Fruit fly (Drosophila melanogaster): ENCODE measurements around the gene CG14402.

Gene CG14402

dm6 chr2L:20852092-20852628 is 3.1 kb downstream of the CG14402 start, which contains the start of gene twit:
Gene twit, plus strand, starts transcription at chr2L:20852578.
- TF ChIP-seq woc (GFP tag; optimal IDR thresholded peaks at IDR 0.05) (no peak), CrebA (GFP tag; optimal IDR thresholded peaks at IDR 0.05; ENCODE audit: borderline replicate concordance) (no peak), Hr83 (GFP tag; optimal IDR thresholded peaks at IDR 0.05; ENCODE audit: poor library complexity, severe bottlenecking) (no peak), dsf (GFP tag; optimal IDR thresholded peaks at IDR 0.05; ENCODE audit: borderline replicate concordance) (no peak), Vsx2 (GFP tag; optimal IDR thresholded peaks at IDR 0.05; ENCODE audit: partially characterized antibody) (no peak), Jra (GFP tag; optimal IDR thresholded peaks at IDR 0.05) (no peak), Mio (GFP tag; optimal IDR thresholded peaks at IDR 0.05) (no peak)

- TF ChIP-seq Dfd (GFP tag; optimal IDR thresholded peaks at IDR 0.05) (no peak), Hr83 (GFP tag; optimal IDR thresholded peaks at IDR 0.05; ENCODE audit: poor library complexity, severe bottlenecking) (no peak), GATAd (GFP tag; optimal IDR thresholded peaks at IDR 0.05) (no peak), jim (GFP tag; optimal IDR thresholded peaks at IDR 0.05) (no peak), Rel (GFP tag; optimal IDR thresholded peaks at IDR 0.05) (no peak), Rel (tag; optimal IDR thresholded peaks at IDR 0.05) (no peak), tai (GFP tag; optimal IDR thresholded peaks at IDR 0.05) (no peak), woc (GFP tag; optimal IDR thresholded peaks at IDR 0.05) (no peak), CG9705 (GFP tag; optimal IDR thresholded peaks at IDR 0.05) (no peak), dl (GFP tag; optimal IDR thresholded peaks at IDR 0.05; ENCODE audit: insufficient read depth in 1 of 2, partially characterized antibody in 2 of 2) (no peak), Abd-B (GFP tag; optimal IDR thresholded peaks at IDR 0.05) (no peak), Jra (GFP tag; optimal IDR thresholded peaks at IDR 0.05) (no peak), fru (GFP tag; optimal IDR thresholded peaks at IDR 0.05) (no peak), foxo (GFP tag; optimal IDR thresholded peaks at IDR 0.05) (no peak), ey (GFP tag; optimal IDR thresholded peaks at IDR 0.05) (no peak), h (GFP tag; optimal IDR thresholded peaks at IDR 0.05) (no peak)
Observed at dm6 chr2L:20857791-20858190, 8.7 kb downstream of the CG14402 start, which contains the start of gene CG14400. Gene CG14400, minus strand, starts transcription at chr2L:20857891.

dm6 chr2L:20858371-20859340 is 9.6 kb downstream of the CG14402 start, which contains the start of gene bero:
Gene bero, plus strand, starts transcription at chr2L:20858695.
- TF ChIP-seq Jra (GFP tag; optimal IDR thresholded peaks at IDR 0.05), result no peak
- no peak for TF ChIP-seq CG32264 (GFP tag; optimal IDR thresholded peaks at IDR 0.05)
- TF ChIP-seq dsf (GFP tag; optimal IDR thresholded peaks at IDR 0.05; ENCODE audit: borderline replicate concordance), result no peak
- TF ChIP-seq Dfd (GFP tag; optimal IDR thresholded peaks at IDR 0.05), result no peak
- no peak for TF ChIP-seq Myc (optimal IDR thresholded peaks at IDR 0.05)
- no peak for TF ChIP-seq Mio (GFP tag; optimal IDR thresholded peaks at IDR 0.05)
- no peak for TF ChIP-seq usp (GFP tag; optimal IDR thresholded peaks at IDR 0.05)
- no peak for TF ChIP-seq N (GFP tag; optimal IDR thresholded peaks at IDR 0.05)
- TF ChIP-seq brk (GFP tag; optimal IDR thresholded peaks at IDR 0.05), result no peak
- TF ChIP-seq lola (GFP tag; optimal IDR thresholded peaks at IDR 0.05), result no peak
- no peak for TF ChIP-seq Dif (GFP tag; optimal IDR thresholded peaks at IDR 0.05; ENCODE audit: partially characterized antibody)
- TF ChIP-seq Sp1 (GFP tag; optimal IDR thresholded peaks at IDR 0.05), result no peak
- no peak for TF ChIP-seq sage (GFP tag; optimal IDR thresholded peaks at IDR 0.05)
- no peak for TF ChIP-seq rgr (GFP tag; optimal IDR thresholded peaks at IDR 0.05)
- TF ChIP-seq Rel (GFP tag; optimal IDR thresholded peaks at IDR 0.05), result no peak
- TF ChIP-seq Rel (tag; optimal IDR thresholded peaks at IDR 0.05), result no peak
- TF ChIP-seq sv (GFP tag; optimal IDR thresholded peaks at IDR 0.05), result no peak
- TF ChIP-seq Vsx2 (GFP tag; optimal IDR thresholded peaks at IDR 0.05; ENCODE audit: partially characterized antibody), result no peak

- TF ChIP-seq woc (GFP tag; optimal IDR thresholded peaks at IDR 0.05), result peak; percentile 95
- TF ChIP-seq Rel (GFP tag; optimal IDR thresholded peaks at IDR 0.05), result no peak
- peak; percentile 66 for TF ChIP-seq Rel (tag; optimal IDR thresholded peaks at IDR 0.05)
- peak; percentile 36 for TF ChIP-seq CG32264 (GFP tag; optimal IDR thresholded peaks at IDR 0.05)
- TF ChIP-seq Hr83 (GFP tag; optimal IDR thresholded peaks at IDR 0.05; ENCODE audit: poor library complexity, severe bottlenecking), result no peak
- peak; percentile 76 for TF ChIP-seq Sp1 (GFP tag; optimal IDR thresholded peaks at IDR 0.05)
- peak; percentile 68 for TF ChIP-seq psq (GFP tag; optimal IDR thresholded peaks at IDR 0.05)
- peak; percentile 90 for TF ChIP-seq h (GFP tag; optimal IDR thresholded peaks at IDR 0.05)
- TF ChIP-seq usp (GFP tag; optimal IDR thresholded peaks at IDR 0.05), result no peak
- peak; percentile 61 for TF ChIP-seq tai (GFP tag; optimal IDR thresholded peaks at IDR 0.05)
- TF ChIP-seq ey (GFP tag; optimal IDR thresholded peaks at IDR 0.05), result peak; percentile 83
- TF ChIP-seq foxo (GFP tag; optimal IDR thresholded peaks at IDR 0.05), result peak in 1 of 2 experiments; percentile 87
- no peak for TF ChIP-seq lola (GFP tag; optimal IDR thresholded peaks at IDR 0.05)
- no peak for TF ChIP-seq jim (GFP tag; optimal IDR thresholded peaks at IDR 0.05)
- peak; percentile 87 for TF ChIP-seq OdsH (GFP tag; optimal IDR thresholded peaks at IDR 0.05)
- no peak for TF ChIP-seq Vsx2 (GFP tag; optimal IDR thresholded peaks at IDR 0.05; ENCODE audit: partially characterized antibody)
- TF ChIP-seq N (GFP tag; optimal IDR thresholded peaks at IDR 0.05), result no peak
- TF ChIP-seq br (GFP tag; optimal IDR thresholded peaks at IDR 0.05), result peak; percentile 88
- TF ChIP-seq fru (GFP tag; optimal IDR thresholded peaks at IDR 0.05), result peak; percentile 88
- no peak for TF ChIP-seq brk (GFP tag; optimal IDR thresholded peaks at IDR 0.05)
- TF ChIP-seq Hnf4 (GFP tag; optimal IDR thresholded peaks at IDR 0.05), result peak; percentile 37
- peak; percentile 47 for TF ChIP-seq CrebA (GFP tag; optimal IDR thresholded peaks at IDR 0.05; ENCODE audit: borderline replicate concordance)
- no peak for TF ChIP-seq sage (GFP tag; optimal IDR thresholded peaks at IDR 0.05)
- TF ChIP-seq Dif (GFP tag; optimal IDR thresholded peaks at IDR 0.05; ENCODE audit: partially characterized antibody), result no peak
- peak; percentile 89 for TF ChIP-seq CG9705 (GFP tag; optimal IDR thresholded peaks at IDR 0.05)
- no peak for TF ChIP-seq Hr78 (GFP tag; optimal IDR thresholded peaks at IDR 0.05)
- no peak for TF ChIP-seq GATAd (GFP tag; optimal IDR thresholded peaks at IDR 0.05)
- peak; percentile 45 for TF ChIP-seq Jra (GFP tag; optimal IDR thresholded peaks at IDR 0.05)
Observed at dm6 chr2L:20864764-20865265, 15.7 kb downstream of the CG14402 start, which contains the start of gene CG9338. Gene CG9338, plus strand, starts transcription at chr2L:20865215.

Measured in whole organism, wandering third instar larva.